Worm (Caenorhabditis elegans): ENCODE data around the gene F19C6.2.

Gene F19C6.2

ce11 chrX:10022016-10022415 lies 21.3 kb downstream of the F19C6.2 start, which contains the start of gene F42G10.1:
Gene F42G10.1 (minus strand): TSS chrX:10022166.
- TF ChIP-seq ceh-83 (GFP tag; optimal IDR thresholded peaks at IDR 0.05) (no peak), zip-8 (tag; optimal IDR thresholded peaks at IDR 0.05) (no peak), ceh-39 (tag; optimal IDR thresholded peaks at IDR 0.05) (no peak), mab-5 (tag; optimal IDR thresholded peaks at IDR 0.05) (no peak), sptf-1 (tag; optimal IDR thresholded peaks at IDR 0.05) (no peak), nhr-28 (tag; optimal IDR thresholded peaks at IDR 0.05) (no peak), ceh-43 (GFP tag; optimal IDR thresholded peaks at IDR 0.05) (no peak), nhr-237 (tag; optimal IDR thresholded peaks at IDR 0.05) (no peak)

ce11 chrX:10026347-10026746 lies 25.6 kb downstream of the F19C6.2 start:
- TF ChIP-seq cnd-1 (tag; optimal IDR thresholded peaks at IDR 0.05) (no peak), M03D4.4 (tag; optimal IDR thresholded peaks at IDR 0.05) (no peak), unc-39 (tag; optimal IDR thresholded peaks at IDR 0.05) (no peak), hlh-1 (tag; optimal IDR thresholded peaks at IDR 0.05) (peak; percentile 23), drap-1 (GFP tag; optimal IDR thresholded peaks at IDR 0.05) (no peak), ceh-83 (GFP tag; optimal IDR thresholded peaks at IDR 0.05) (no peak), ceh-39 (tag; optimal IDR thresholded peaks at IDR 0.05) (no peak), sptf-1 (tag; optimal IDR thresholded peaks at IDR 0.05) (no peak), pha-4 (tag; optimal IDR thresholded peaks at IDR 0.05) (no peak), lin-13 (tag; optimal IDR thresholded peaks at IDR 0.05) (no peak), ces-1 (GFP tag; optimal IDR thresholded peaks at IDR 0.05) (peak; percentile 61), nhr-76 (tag; optimal IDR thresholded peaks at IDR 0.05) (no peak), mep-1 (tag; optimal IDR thresholded peaks at IDR 0.05) (no peak), mab-5 (tag; optimal IDR thresholded peaks at IDR 0.05) (no peak), unc-120 (tag; optimal IDR thresholded peaks at IDR 0.05; ENCODE audit: poor library complexity, severe bottlenecking) (peak; percentile 33)

ce11 chrX:10027556-10027955 lies 26.8 kb downstream of the F19C6.2 start, which contains the start of gene mkk-4:
Gene mkk-4 (plus strand): TSS chrX:10027856.
- TF ChIP-seq unc-39 (tag; optimal IDR thresholded peaks at IDR 0.05) (no peak), mep-1 (tag; optimal IDR thresholded peaks at IDR 0.05) (no peak), nhr-2 (tag; optimal IDR thresholded peaks at IDR 0.05) (no peak), lin-32 (GFP tag; optimal IDR thresholded peaks at IDR 0.05) (no peak), mls-2 (tag; optimal IDR thresholded peaks at IDR 0.05) (no peak), bed-3 (GFP tag; optimal IDR thresholded peaks at IDR 0.05) (no peak), ceh-43 (GFP tag; optimal IDR thresholded peaks at IDR 0.05) (no peak), pha-4 (tag; optimal IDR thresholded peaks at IDR 0.05) (no peak), lsy-2 (tag; optimal IDR thresholded peaks at IDR 0.05) (no peak), sptf-1 (tag; optimal IDR thresholded peaks at IDR 0.05) (no peak), unc-120 (tag; optimal IDR thresholded peaks at IDR 0.05; ENCODE audit: poor library complexity, severe bottlenecking) (no peak), nhr-76 (tag; optimal IDR thresholded peaks at IDR 0.05) (no peak), ceh-39 (tag; optimal IDR thresholded peaks at IDR 0.05) (no peak), M03D4.4 (tag; optimal IDR thresholded peaks at IDR 0.05) (no peak)

- TF ChIP-seq hlh-1 (tag; optimal IDR thresholded peaks at IDR 0.05) (no peak), blmp-1 (tag; optimal IDR thresholded peaks at IDR 0.05) (no peak), zip-8 (tag; optimal IDR thresholded peaks at IDR 0.05) (no peak), flh-1 (GFP tag; optimal IDR thresholded peaks at IDR 0.05) (no peak), pha-4 (tag; optimal IDR thresholded peaks at IDR 0.05) (no peak), bed-3 (GFP tag; optimal IDR thresholded peaks at IDR 0.05) (no peak), ztf-11 (tag; optimal IDR thresholded peaks at IDR 0.05) (no peak), nhr-28 (tag; optimal IDR thresholded peaks at IDR 0.05) (no peak)
Observed at ce11 chrX:10030836-10031235, 30.1 kb downstream of the F19C6.2 start, which contains the start of gene sek-6. Gene sek-6 (plus strand): TSS chrX:10031150.

- TF ChIP-seq lin-32 (GFP tag; optimal IDR thresholded peaks at IDR 0.05) (no peak), ceh-43 (GFP tag; optimal IDR thresholded peaks at IDR 0.05) (no peak), unc-62 (GFP tag; optimal IDR thresholded peaks at IDR 0.05) (no peak), sptf-1 (tag; optimal IDR thresholded peaks at IDR 0.05) (no peak), ham-2 (GFP tag; optimal IDR thresholded peaks at IDR 0.05) (no peak), mep-1 (tag; optimal IDR thresholded peaks at IDR 0.05) (no peak), M03D4.4 (tag; optimal IDR thresholded peaks at IDR 0.05) (no peak), flh-1 (GFP tag; optimal IDR thresholded peaks at IDR 0.05) (no peak), drap-1 (GFP tag; optimal IDR thresholded peaks at IDR 0.05) (no peak), unc-120 (tag; optimal IDR thresholded peaks at IDR 0.05; ENCODE audit: poor library complexity, severe bottlenecking) (no peak), snpc-4 (tag; optimal IDR thresholded peaks at IDR 0.05) (no peak), ztf-11 (tag; optimal IDR thresholded peaks at IDR 0.05) (no peak)
Observed at ce11 chrX:10044473-10044872, 43.7 kb downstream of the F19C6.2 start.

Measured in whole organism, mixed stage, embryonic.